Worm (Caenorhabditis elegans) whole organism, L1 larva: Measurements from ENCODE around the gene Y58A7A.4.

Source experiments
- C04F5.9 ChIP-seq: sonication (generic microtip); optimal IDR thresholded peaks from 2 replicates; lab custom pipeline; 2016; ENCODE audit warnings: missing genetic modification characterization, missing compliant biosample characterization
- C16A3.4 ChIP-seq: fragments of 150-350 bp; optimal IDR thresholded peaks from 2 replicates; lab custom pipeline; 2014; ENCODE audit warnings: missing biosample characterization, missing genetic modification characterization
- F16B12.6 ChIP-seq: fragments of 150-350 bp; optimal IDR thresholded peaks from 2 replicates; lab custom pipeline; 2014; ENCODE audit warnings: missing biosample characterization, missing genetic modification characterization
- blmp-1 ChIP-seq: fragments of 150-350 bp; optimal IDR thresholded peaks from 2 replicates; lab custom pipeline; 2014; ENCODE audit warnings: missing biosample characterization, missing genetic modification characterization
- ceh-82 ChIP-seq, 3 experiments: fragments of 150-350 bp in 1 of 3; sonication (generic microtip) in 2 of 3; optimal IDR thresholded peaks; 2 replicates each; lab custom pipeline; 2014 to 2017; ENCODE audit warnings: missing biosample characterization in 3 of 3, missing genetic modification characterization in 3 of 3
- ceh-90 ChIP-seq: sonication (generic microtip); optimal IDR thresholded peaks from 2 replicates; lab custom pipeline; 2016; ENCODE audit warnings: missing genetic modification characterization, missing compliant biosample characterization
- elt-2 ChIP-seq: sonication (generic microtip); optimal IDR thresholded peaks from 2 replicates; lab custom pipeline; 2016; ENCODE audit warnings: missing genetic modification characterization, mild to moderate bottlenecking, inconsistent platforms, missing compliant biosample characterization, missing genetic modification reagents
- elt-3 ChIP-seq, 6 experiments: fragments of 150-350 bp in 1 of 6; sonication (generic microtip); optimal IDR thresholded peaks; 2 replicates each; lab custom pipeline; 2017 to 2018; ENCODE audit warnings: missing biosample characterization in 6 of 6, missing genetic modification characterization in 6 of 6, inconsistent platforms in 1 of 6
- ets-5 ChIP-seq: fragments of 200-800 bp; sonication (Bioruptor generic); IDR thresholded peaks from 2 replicates; pipeline ENCODE4 v1.3.6; 2022; ENCODE audit warnings: missing genetic modification characterization, missing compliant biosample characterization
- fos-1 ChIP-seq: fragments of 150-350 bp; optimal IDR thresholded peaks from 2 replicates; lab custom pipeline; 2014; ENCODE audit warnings: missing biosample characterization, missing genetic modification characterization
- hlh-4 ChIP-seq: sonication (generic microtip); optimal IDR thresholded peaks from 2 replicates; lab custom pipeline; 2016; ENCODE audit warnings: mild to moderate bottlenecking, missing genetic modification characterization, missing compliant biosample characterization
- irx-1 ChIP-seq: sonication (generic microtip); optimal IDR thresholded peaks from 2 replicates; lab custom pipeline; 2016; ENCODE audit warnings: missing genetic modification characterization, missing compliant biosample characterization
- isw-1 ChIP-seq: fragments of 200-800 bp; sonication (Bioruptor generic); IDR thresholded peaks from 2 replicates; pipeline ENCODE4 v1.3.6; 2022; ENCODE audit warnings: missing genetic modification characterization, missing compliant biosample characterization
- lin-13 ChIP-seq: fragments of 150-350 bp; optimal IDR thresholded peaks from 2 replicates; lab custom pipeline; 2014; ENCODE audit warnings: missing biosample characterization, missing genetic modification reagents, missing genetic modification characterization
- lin-14 ChIP-seq: fragments of 200-800 bp; sonication (Bioruptor generic); optimal IDR thresholded peaks from 2 replicates; lab custom pipeline; 2018; ENCODE audit warnings: mild to moderate bottlenecking, missing genetic modification characterization, moderate library complexity, missing compliant biosample characterization
- lin-15B ChIP-seq: fragments of 150-350 bp; sonication (generic microtip); optimal IDR thresholded peaks from 3 replicates; lab custom pipeline; 2014; ENCODE audit warnings: missing biosample characterization, missing genetic modification characterization
- lsy-2 ChIP-seq, 2 experiments: fragments of 150-350 bp; optimal IDR thresholded peaks; 2 replicates each; lab custom pipeline; 2014; ENCODE audit warnings: missing biosample characterization in 2 of 2, missing genetic modification characterization in 2 of 2
- mdl-1 ChIP-seq, 2 experiments: fragments of 150-350 bp; optimal IDR thresholded peaks; 2 replicates each; lab custom pipeline; 2014 to 2017; ENCODE audit warnings: missing biosample characterization in 2 of 2, missing genetic modification characterization in 2 of 2, inconsistent platforms in 1 of 2
- nhr-19 ChIP-seq: fragments of 200-800 bp; sonication (Bioruptor generic); conservative IDR thresholded peaks from 2 replicates; pipeline ENCODE4 v1.3.6; 2022; ENCODE audit warnings: missing genetic modification characterization, missing compliant biosample characterization
- nhr-71 ChIP-seq: sonication (generic microtip); optimal IDR thresholded peaks from 2 replicates; lab custom pipeline; 2016; ENCODE audit warnings: mild to moderate bottlenecking, missing genetic modification characterization, moderate library complexity, missing compliant biosample characterization
- nhr-76 ChIP-seq: sonication (generic microtip); optimal IDR thresholded peaks from 2 replicates; lab custom pipeline; 2017; ENCODE audit warnings: missing biosample characterization, missing genetic modification characterization
- nhr-85 ChIP-seq: sonication (generic microtip); peaks from one replicate; lab custom pipeline; 2016; ENCODE audit warnings: missing genetic modification characterization, inconsistent platforms, missing compliant biosample characterization
- pqm-1 ChIP-seq: sonication (generic microtip); optimal IDR thresholded peaks from 3 replicates; lab custom pipeline; 2017; ENCODE audit warnings: missing biosample characterization, missing genetic modification characterization
- rnt-1 ChIP-seq: sonication (generic microtip); optimal IDR thresholded peaks from 2 replicates; lab custom pipeline; 2016; ENCODE audit warnings: mild to moderate bottlenecking, missing genetic modification characterization, moderate library complexity, missing compliant biosample characterization
- skn-1 ChIP-seq: fragments of 150-350 bp; optimal IDR thresholded peaks from 2 replicates; lab custom pipeline; 2014; ENCODE audit warnings: missing biosample characterization, missing genetic modification characterization
- snpc-4 ChIP-seq: fragments of 150-350 bp; optimal IDR thresholded peaks from 2 replicates; lab custom pipeline; 2014; ENCODE audit warnings: missing biosample characterization, missing genetic modification characterization
- sptf-1 ChIP-seq: fragments of 150-350 bp; optimal IDR thresholded peaks from 2 replicates; lab custom pipeline; 2014; ENCODE audit warnings: missing biosample characterization, missing genetic modification characterization
- sup-37 ChIP-seq: fragments of 200-800 bp; sonication (Bioruptor generic); optimal IDR thresholded peaks from 2 replicates; lab custom pipeline; 2018; ENCODE audit warnings: mild to moderate bottlenecking, missing genetic modification characterization, missing compliant biosample characterization
- tbx-2 ChIP-seq: sonication (generic microtip); optimal IDR thresholded peaks from 2 replicates; lab custom pipeline; 2016; ENCODE audit warnings: missing genetic modification characterization, missing compliant biosample characterization
- unc-130 ChIP-seq: fragments of 150-350 bp; optimal IDR thresholded peaks from 2 replicates; lab custom pipeline; 2017; ENCODE audit warnings: missing biosample characterization, missing genetic modification characterization, inconsistent platforms
- unc-30 ChIP-seq: sonication (generic microtip); optimal IDR thresholded peaks from 2 replicates; lab custom pipeline; 2017; ENCODE audit warnings: missing biosample characterization, missing genetic modification characterization
- unc-62 ChIP-seq: fragments of 150-350 bp; optimal IDR thresholded peaks from 2 replicates; lab custom pipeline; 2014; ENCODE audit warnings: missing biosample characterization, missing genetic modification reagents, missing genetic modification characterization
- xbp-1 ChIP-seq: sonication (generic microtip); optimal IDR thresholded peaks from 2 replicates; lab custom pipeline; 2016; ENCODE audit warnings: missing genetic modification characterization, missing compliant biosample characterization
- zip-4 ChIP-seq: fragments of 200-800 bp; sonication (Bioruptor generic); optimal IDR thresholded peaks from 2 replicates; lab custom pipeline; 2018; ENCODE audit warnings: mild to moderate bottlenecking, missing genetic modification characterization, moderate library complexity, missing compliant biosample characterization

Gene Y58A7A.4

ce11 chrV:5080853-5081338 is 3.9 kb downstream of the Y58A7A.4 start, which contains the start of gene Y58A7A.3 (continued):
- TF ChIP-seq tbx-2 (tag; lab: Kevin White, UChicago) (no peak), lin-15B (tag; lab: Kevin White, UChicago) (no peak), nhr-76 (tag; lab: Kevin White, UChicago) (no peak), nhr-71 (tag; lab: Kevin White, UChicago) (peak; percentile 63), lin-13 (GFP tag; lab: Kevin White, UChicago) (no peak), C04F5.9 (tag; lab: Kevin White, UChicago) (no peak), xbp-1 (tag; lab: Kevin White, UChicago) (no peak), hlh-4 (tag; lab: Kevin White, UChicago) (no peak), nhr-19 (GFP tag; lab: Robert Waterston, UW) (peak; percentile 19; the same call in 1 of the 2 replicates), rnt-1 (tag; lab: Kevin White, UChicago) (peak; percentile 15), lsy-2 (tag; optimal IDR thresholded peaks at IDR 0.05; lab: Kevin White, UChicago) (peak; percentile 9 to 76), ets-5 (GFP tag; lab: Robert Waterston, UW) (no peak), C16A3.4 (peak; percentile 37), snpc-4 (tag; lab: Kevin White, UChicago) (no peak), blmp-1 (tag; lab: Kevin White, UChicago) (peak; percentile 41), skn-1 (tag; lab: Kevin White, UChicago) (peak; percentile 93), irx-1 (peak; percentile 31), sup-37 (no peak), elt-3 (tag; optimal IDR thresholded peaks at IDR 0.05; lab: Kevin White, UChicago) (peak in 2 of 6 experiments; percentile 57 to 60), unc-30 (tag; lab: Kevin White, UChicago) (no peak), fos-1 (tag; lab: Kevin White, UChicago) (peak; percentile 28)

ce11 chrV:5072082-5072481 is 12.7 kb downstream of the Y58A7A.4 start, which contains the start of gene Y58A7A.2:
Gene Y58A7A.2, minus strand, starts transcription at chrV:5072182.
- no peak for TF ChIP-seq mdl-1 (tag; optimal IDR thresholded peaks at IDR 0.05; lab: Kevin White, UChicago)
- peak; percentile 4 for TF ChIP-seq nhr-85
- no peak for TF ChIP-seq ceh-90 (tag; lab: Kevin White, UChicago)
- peak; percentile 79 for TF ChIP-seq blmp-1 (tag; lab: Kevin White, UChicago)

ce11 chrV:5069440-5069839 is 15.4 kb downstream of the Y58A7A.4 start, which contains the start of gene Y58A7A.1:
Gene Y58A7A.1, minus strand, starts transcription at chrV:5069540.
- TF ChIP-seq ceh-82 (tag; optimal IDR thresholded peaks at IDR 0.05; lab: Kevin White, UChicago), result no peak

ce11 chrV:5067390-5067789 is 17.4 kb downstream of the Y58A7A.4 start:
- no peak for TF ChIP-seq ceh-82 (tag; optimal IDR thresholded peaks at IDR 0.05; lab: Kevin White, UChicago)
- no peak for TF ChIP-seq nhr-85
- no peak for TF ChIP-seq unc-62 (GFP tag; lab: Kevin White, UChicago)
- no peak for TF ChIP-seq sptf-1 (tag; lab: Kevin White, UChicago)
- no peak for TF ChIP-seq zip-4 (GFP tag; lab: Kevin White, UChicago)
- peak; percentile 85 for TF ChIP-seq elt-2
- TF ChIP-seq rnt-1 (tag; lab: Kevin White, UChicago), result no peak
- no peak for TF ChIP-seq isw-1 (GFP tag; lab: Robert Waterston, UW)
- no peak for TF ChIP-seq lin-14 (GFP tag; lab: Kevin White, UChicago)
- peak; percentile 51 for TF ChIP-seq pqm-1 (tag; lab: Kevin White, UChicago)
- no peak for TF ChIP-seq unc-130
- TF ChIP-seq F16B12.6 (tag; lab: Kevin White, UChicago), result no peak
